Fruit fly (Drosophila melanogaster) whole organism, embryonic: ENCODE results near the gene CG34347.

Experiments
- Aef1 ChIP-seq: fragments of 200-800 bp; sonication (Bioruptor generic); IDR thresholded peaks from 3 replicates; pipeline ENCODE4 v1.3.6; 2022; ENCODE audit warnings: missing biosample characterization, missing genetic modification characterization
- Atf3 ChIP-seq: fragments of 200-800 bp; sonication (Bioruptor generic); optimal IDR thresholded peaks from 3 replicates; lab custom pipeline; 2016; ENCODE audit warnings: missing biosample characterization, missing genetic modification characterization
- Awh ChIP-seq: fragments of 200-800 bp; sonication (Bioruptor generic); IDR thresholded peaks from 2 replicates; pipeline ENCODE4, ENCODE4 v1.3.6; 2022; ENCODE audit warnings: missing biosample characterization, missing genetic modification characterization
- Bteb2 ChIP-seq: fragments of 200-800 bp; sonication (Bioruptor generic); optimal IDR thresholded peaks from 2 replicates; lab custom pipeline; 2016; ENCODE audit warnings: missing biosample characterization, missing genetic modification characterization
- C15 ChIP-seq: fragments of 200-800 bp; sonication (Bioruptor generic); IDR thresholded peaks from 3 replicates; pipeline ENCODE4 v1.3.6; 2022; ENCODE audit warnings: missing biosample characterization, missing genetic modification characterization
- CG10431 ChIP-seq: fragments of 200-800 bp; sonication (Bioruptor generic); optimal IDR thresholded peaks from 3 replicates; lab custom pipeline; 2018; ENCODE audit warnings: missing biosample characterization, mild to moderate bottlenecking, missing genetic modification characterization
- CG11398 ChIP-seq: fragments of 200-800 bp; sonication (Bioruptor generic); optimal IDR thresholded peaks from 2 replicates; lab custom pipeline; 2016; ENCODE audit warnings: missing biosample characterization, missing genetic modification characterization
- CG11560 ChIP-seq: fragments of 200-800 bp; sonication (Bioruptor generic); IDR thresholded peaks from 3 replicates; pipeline ENCODE4 v1.3.6; 2022; ENCODE audit warnings: missing biosample characterization, missing genetic modification characterization
- CG13624 ChIP-seq: fragments of 200-800 bp; sonication (Bioruptor generic); optimal IDR thresholded peaks from 2 replicates; lab custom pipeline; 2016; ENCODE audit warnings: missing biosample characterization, missing genetic modification characterization
- CG14965 ChIP-seq: fragments of 200-800 bp; sonication (Bioruptor generic); optimal IDR thresholded peaks from 2 replicates; lab custom pipeline; 2016; ENCODE audit warnings: missing biosample characterization, missing genetic modification characterization, borderline replicate concordance
- CG1529 ChIP-seq: fragments of 200-800 bp; sonication (Bioruptor generic); optimal IDR thresholded peaks from 3 replicates; lab custom pipeline; 2018; ENCODE audit warnings: missing biosample characterization, missing genetic modification characterization
- CG15514 ChIP-seq: fragments of 200-800 bp; sonication (Bioruptor generic); optimal IDR thresholded peaks from 3 replicates; lab custom pipeline; 2017; ENCODE audit warnings: missing biosample characterization, missing genetic modification characterization, mild to moderate bottlenecking, moderate library complexity, missing genetic modification reagents
- CG17802 ChIP-seq: fragments of 200-800 bp; sonication (Bioruptor generic); optimal IDR thresholded peaks from 2 replicates; lab custom pipeline; 2018; ENCODE audit warnings: missing biosample characterization, mild to moderate bottlenecking, missing genetic modification characterization, moderate library complexity
- CG17912 ChIP-seq: fragments of 200-800 bp; sonication (Bioruptor generic); optimal IDR thresholded peaks from 2 replicates; lab custom pipeline; 2018; ENCODE audit warnings: missing biosample characterization, mild to moderate bottlenecking, missing genetic modification characterization
- CG18011 ChIP-seq: fragments of 200-800 bp; sonication (Bioruptor generic); optimal IDR thresholded peaks from 2 replicates; lab custom pipeline; 2017; ENCODE audit warnings: missing biosample characterization, missing genetic modification characterization, mild to moderate bottlenecking, moderate library complexity, missing genotype
- CG18764 ChIP-seq: fragments of 200-800 bp; sonication (Bioruptor generic); optimal IDR thresholded peaks from 3 replicates; lab custom pipeline; 2016; ENCODE audit warnings: missing biosample characterization, missing genetic modification characterization
- CG31224 ChIP-seq: fragments of 200-800 bp; sonication (Bioruptor generic); IDR thresholded peaks from 2 replicates; pipeline ENCODE4 v1.3.6; 2022; ENCODE audit warnings: missing biosample characterization, missing genetic modification characterization
- CG4404 ChIP-seq: fragments of 200-800 bp; sonication (Bioruptor generic); IDR thresholded peaks from 2 replicates; pipeline ENCODE4 v1.3.6; 2022; ENCODE audit warnings: missing biosample characterization, missing genetic modification characterization
- CG7839 ChIP-seq: fragments of 200-800 bp; sonication (Bioruptor generic); optimal IDR thresholded peaks from 3 replicates; lab custom pipeline; 2018; ENCODE audit warnings: missing biosample characterization, mild to moderate bottlenecking, missing genetic modification characterization, moderate library complexity
- CG7963 ChIP-seq: fragments of 200-800 bp; sonication (Bioruptor generic); IDR thresholded peaks from 3 replicates; pipeline ENCODE4 v1.3.6; 2022; ENCODE audit warnings: missing biosample characterization, missing genetic modification characterization; ENCODE audit not compliant: partially characterized antibody
- CG8089 ChIP-seq: fragments of 200-800 bp; sonication (Bioruptor generic); optimal IDR thresholded peaks from 3 replicates; lab custom pipeline; 2016; ENCODE audit warnings: missing biosample characterization, missing genetic modification characterization
- CG9797 ChIP-seq: fragments of 200-800 bp; sonication (Bioruptor generic); optimal IDR thresholded peaks from 3 replicates; lab custom pipeline; 2018; ENCODE audit warnings: missing biosample characterization, mild to moderate bottlenecking, missing genetic modification characterization
- CG9876 ChIP-seq: fragments of 200-800 bp; sonication (Bioruptor generic); optimal IDR thresholded peaks from 2 replicates; lab custom pipeline; 2016; ENCODE audit warnings: missing biosample characterization, missing genetic modification characterization
- Camta ChIP-seq: fragments of 200-800 bp; sonication (Bioruptor generic); optimal IDR thresholded peaks from 2 replicates; lab custom pipeline; 2016; ENCODE audit warnings: missing biosample characterization, missing genetic modification characterization
- Chrac-16 ChIP-seq: fragments of 200-800 bp; sonication (Bioruptor generic); optimal IDR thresholded peaks from 3 replicates; lab custom pipeline; 2016; ENCODE audit warnings: missing biosample characterization, missing genetic modification characterization
- E2f1 ChIP-seq: fragments of 200-800 bp; sonication (Bioruptor generic); IDR thresholded peaks from 2 replicates; pipeline ENCODE4 v1.3.6; 2022; ENCODE audit warnings: missing biosample characterization, missing genetic modification characterization
- HLH3B ChIP-seq: fragments of 200-800 bp; sonication (Bioruptor generic); IDR thresholded peaks from 2 replicates; pipeline ENCODE4 v1.3.6; 2022; ENCODE audit warnings: missing biosample characterization, missing genetic modification characterization
- HLH54F ChIP-seq: fragments of 200-800 bp; sonication (Bioruptor generic); optimal IDR thresholded peaks from 3 replicates; lab custom pipeline; 2016; ENCODE audit warnings: missing biosample characterization, missing genetic modification characterization
- MTF-1 ChIP-seq: fragments of 200-800 bp; sonication (Bioruptor generic); optimal IDR thresholded peaks from 2 replicates; lab custom pipeline; 2018; ENCODE audit warnings: missing biosample characterization, mild to moderate bottlenecking, missing genetic modification characterization, borderline replicate concordance
- PHDP ChIP-seq: fragments of 200-800 bp; sonication (Bioruptor generic); optimal IDR thresholded peaks from 3 replicates; lab custom pipeline; 2018; ENCODE audit warnings: missing biosample characterization, mild to moderate bottlenecking, missing genetic modification characterization, moderate library complexity
- Xbp1 ChIP-seq: fragments of 200-800 bp; sonication (Bioruptor generic); optimal IDR thresholded peaks from 3 replicates; lab custom pipeline; 2016; ENCODE audit warnings: missing biosample characterization, mild to moderate bottlenecking, missing genetic modification characterization
- ab ChIP-seq: fragments of 200-800 bp; sonication (Bioruptor generic); optimal IDR thresholded peaks from 2 replicates; lab custom pipeline; 2016; ENCODE audit warnings: missing biosample characterization, missing genetic modification characterization
- amos ChIP-seq: fragments of 200-800 bp; sonication (Bioruptor generic); IDR thresholded peaks from 2 replicates; pipeline ENCODE4 v1.3.6; 2022; ENCODE audit warnings: missing biosample characterization, missing genetic modification characterization; ENCODE audit not compliant: partially characterized antibody
- ase ChIP-seq: fragments of 200-800 bp; sonication (Bioruptor generic); IDR thresholded peaks from 3 replicates; pipeline ENCODE4 v1.3.6; 2022; ENCODE audit warnings: missing biosample characterization, missing genetic modification characterization
- br ChIP-seq: fragments of >200 bp; optimal IDR thresholded peaks from 2 replicates; lab custom pipeline; 2017
- cwo ChIP-seq: fragments of 200-800 bp; sonication (Bioruptor generic); optimal IDR thresholded peaks from 3 replicates; lab custom pipeline; 2017; ENCODE audit warnings: missing biosample characterization, missing genetic modification characterization, mild to moderate bottlenecking, moderate library complexity, missing genetic modification reagents
- dimm ChIP-seq: fragments of 200-800 bp; sonication (Bioruptor generic); IDR thresholded peaks from 2 replicates; pipeline ENCODE4 v1.3.6; 2022; ENCODE audit warnings: missing biosample characterization, missing genetic modification characterization
- grn ChIP-seq: fragments of 200-800 bp; sonication (Bioruptor generic); optimal IDR thresholded peaks from 3 replicates; lab custom pipeline; 2017; ENCODE audit warnings: missing biosample characterization, missing genetic modification characterization
- her ChIP-seq: fragments of 200-800 bp; sonication (Bioruptor generic); optimal IDR thresholded peaks from 2 replicates; lab custom pipeline; 2016; ENCODE audit warnings: missing biosample characterization, missing genetic modification characterization
- ind ChIP-seq: fragments of 200-800 bp; sonication (Bioruptor generic); optimal IDR thresholded peaks from 3 replicates; lab custom pipeline; 2016; ENCODE audit warnings: missing biosample characterization, missing genetic modification characterization
- inv ChIP-seq: fragments of 200-800 bp; sonication (Bioruptor generic); IDR thresholded peaks from 2 replicates; pipeline ENCODE4 v1.3.6; 2022; ENCODE audit warnings: missing biosample characterization, missing genetic modification characterization; ENCODE audit not compliant: partially characterized antibody
- mirr ChIP-seq: fragments of 200-800 bp; sonication (Bioruptor generic); optimal IDR thresholded peaks from 3 replicates; lab custom pipeline; 2018; ENCODE audit warnings: missing biosample characterization, mild to moderate bottlenecking, missing genetic modification characterization
- nerfin-1 ChIP-seq: fragments of 200-800 bp; sonication (Bioruptor generic); optimal IDR thresholded peaks from 3 replicates; lab custom pipeline; 2019; ENCODE audit warnings: missing biosample characterization, mild to moderate bottlenecking, missing genetic modification characterization, moderate library complexity
- psq ChIP-seq: fragments of 200-800 bp; sonication (Bioruptor generic); optimal IDR thresholded peaks from 2 replicates; lab custom pipeline; 2017; ENCODE audit warnings: missing biosample characterization, missing genetic modification characterization
- sima ChIP-seq: fragments of 200-800 bp; sonication (Bioruptor generic); optimal IDR thresholded peaks from 2 replicates; lab custom pipeline; 2016; ENCODE audit warnings: missing biosample characterization, missing genetic modification characterization
- slp2 ChIP-seq: fragments of 200-800 bp; sonication (Bioruptor generic); optimal IDR thresholded peaks from 2 replicates; lab custom pipeline; 2016; ENCODE audit warnings: missing biosample characterization, missing genetic modification characterization
- sna ChIP-seq: fragments of 200-800 bp; sonication (Bioruptor generic); IDR thresholded peaks from 2 replicates; pipeline ENCODE4 v1.3.6; 2022; ENCODE audit warnings: missing biosample characterization, missing genetic modification characterization; ENCODE audit not compliant: partially characterized antibody
- sug ChIP-seq: fragments of 200-800 bp; optimal IDR thresholded peaks from 2 replicates; lab custom pipeline; 2019; ENCODE audit warnings: missing biosample characterization, mild to moderate bottlenecking, missing genetic modification characterization, moderate library complexity
- tap ChIP-seq: fragments of 200-800 bp; optimal IDR thresholded peaks from 3 replicates; lab custom pipeline; 2019; ENCODE audit warnings: missing biosample characterization, mild to moderate bottlenecking, missing genetic modification characterization, moderate library complexity
- trh ChIP-seq: fragments of 200-800 bp; sonication (Bioruptor generic); optimal IDR thresholded peaks from 2 replicates; lab custom pipeline; 2016; ENCODE audit warnings: missing biosample characterization, missing genetic modification characterization
- usp ChIP-seq: fragments of >200 bp; optimal IDR thresholded peaks from 2 replicates; lab custom pipeline; 2017; ENCODE audit warnings: missing biosample characterization, missing genetic modification characterization

CG34347 gene

dm6 chr3R:31308855-31309646, 1.9 kb upstream of the CG34347 start (continued):
- TF ChIP-seq inv (GFP tag; lab: Robert Waterston, UW) (no peak), CG18011 (GFP tag; lab: Kevin White, UChicago) (no peak), Xbp1 (GFP tag; lab: Kevin White, UChicago) (no peak), sima (GFP tag; lab: Kevin White, UChicago) (no peak), grn (no peak), br (lab: Kevin White, UChicago) (no peak), Awh (peak; percentile 67), amos (GFP tag; lab: Robert Waterston, UW) (no peak), ab (GFP tag; lab: Kevin White, UChicago) (no peak), CG10431 (peak; percentile 29), CG9797 (GFP tag; lab: Kevin White, UChicago) (no peak), E2f1 (no peak), CG8089 (GFP tag; lab: Kevin White, UChicago) (peak; percentile 28), cwo (GFP tag; lab: Kevin White, UChicago) (no peak), slp2 (GFP tag; lab: Kevin White, UChicago) (no peak), HLH3B (GFP tag; lab: Robert Waterston, UW) (peak; percentile 38; the same call in 1 of the 2 replicates), psq (GFP tag; lab: Kevin White, UChicago) (no peak), CG1529 (peak; percentile 50), PHDP (peak; percentile 59), mirr (GFP tag; lab: Kevin White, UChicago) (no peak), CG11560 (tag; lab: Robert Waterston, UW) (no peak), CG17912 (GFP tag; lab: Kevin White, UChicago) (no peak), CG7963 (GFP tag; lab: Robert Waterston, UW) (no peak), CG14965 (GFP tag; lab: Kevin White, UChicago) (no peak), nerfin-1 (tag; lab: Kevin White, UChicago) (peak; percentile 69), Atf3 (GFP tag; lab: Kevin White, UChicago) (no peak), usp (no peak), HLH54F (GFP tag; lab: Kevin White, UChicago) (no peak), Bteb2 (GFP tag; lab: Kevin White, UChicago) (no peak), sug (no peak), MTF-1 (GFP tag; lab: Kevin White, UChicago) (peak; percentile 68), CG13624 (GFP tag; lab: Kevin White, UChicago) (no peak), Camta (peak; percentile 2), ind (GFP tag; lab: Kevin White, UChicago) (no peak), trh (GFP tag; lab: Kevin White, UChicago) (no peak), CG17802 (tag; lab: Kevin White, UChicago) (no peak), dimm (no peak), tap (peak; percentile 35), sna (GFP tag; lab: Robert Waterston, UW) (no peak), CG9876 (GFP tag; lab: Kevin White, UChicago) (no peak), CG11398 (GFP tag; lab: Kevin White, UChicago) (peak; percentile 1), ase (GFP tag; lab: Robert Waterston, UW) (no peak), CG18764 (GFP tag; lab: Kevin White, UChicago) (peak; percentile 49), CG15514 (GFP tag; lab: Kevin White, UChicago) (no peak), Chrac-16 (no peak), CG7839 (tag; lab: Kevin White, UChicago) (no peak), her (GFP tag; lab: Kevin White, UChicago) (no peak), CG31224 (GFP tag; lab: Robert Waterston, UW) (no peak), Aef1 (GFP tag; lab: Robert Waterston, UW) (no peak), CG4404 (GFP tag; lab: Robert Waterston, UW) (no peak), C15 (GFP tag; lab: Robert Waterston, UW) (no peak)
